Fruit fly (Drosophila melanogaster) whole organism, pupa: ENCODE results near the gene Chrac-14.

Experiments
- CG10348 ChIP-seq: fragments of 200-800 bp; sonication (Bioruptor generic); IDR thresholded peaks from 2 replicates; pipeline ENCODE4 v1.3.6; 2022; ENCODE audit warnings: missing biosample characterization, missing genetic modification characterization
- CG12605 ChIP-seq: fragments of 200-800 bp; sonication (Bioruptor generic); IDR thresholded peaks from 2 replicates; pipeline ENCODE4 v1.3.6; 2022; ENCODE audit warnings: missing biosample characterization, missing genetic modification characterization
- CG13204 ChIP-seq: fragments of 200-800 bp; sonication (Bioruptor generic); optimal IDR thresholded peaks from 2 replicates; lab custom pipeline; 2018; ENCODE audit warnings: missing biosample characterization, mild to moderate bottlenecking, missing genetic modification characterization, moderate library complexity
- CG14655 ChIP-seq: fragments of 200-800 bp; sonication (Bioruptor generic); optimal IDR thresholded peaks from 3 replicates; lab custom pipeline; 2017; ENCODE audit warnings: mild to moderate bottlenecking, missing biosample characterization, missing genetic modification reagents, missing genetic modification characterization
- CG15710 ChIP-seq: fragments of 200-800 bp; sonication (Bioruptor generic); optimal IDR thresholded peaks from 2 replicates; lab custom pipeline; 2018; ENCODE audit warnings: missing biosample characterization, mild to moderate bottlenecking, missing genetic modification characterization, moderate library complexity
- CG17806 ChIP-seq: fragments of 200-800 bp; sonication (Bioruptor generic); optimal IDR thresholded peaks from 2 replicates; lab custom pipeline; 2018; ENCODE audit warnings: missing biosample characterization, mild to moderate bottlenecking, missing genetic modification characterization, moderate library complexity
- CG32121 ChIP-seq: fragments of 200-800 bp; sonication (Bioruptor generic); IDR thresholded peaks from 2 replicates; pipeline ENCODE4 v1.3.6; 2022; ENCODE audit warnings: missing biosample characterization, missing genetic modification characterization
- CG34367 ChIP-seq: fragments of 200-800 bp; sonication (Bioruptor generic); optimal IDR thresholded peaks from 2 replicates; lab custom pipeline; 2018; ENCODE audit warnings: missing biosample characterization, mild to moderate bottlenecking, missing genetic modification characterization
- CG4496 ChIP-seq: fragments of 200-800 bp; sonication (Bioruptor generic); IDR thresholded peaks from 3 replicates; pipeline ENCODE4 v1.3.6; 2022; ENCODE audit warnings: missing biosample characterization, missing genetic modification characterization
- CG8159 ChIP-seq: fragments of 200-800 bp; sonication (Bioruptor generic); optimal IDR thresholded peaks from 3 replicates; lab custom pipeline; 2018; ENCODE audit warnings: missing biosample characterization, mild to moderate bottlenecking, missing genetic modification characterization, moderate library complexity
- CG8301 ChIP-seq: fragments of 200-800 bp; sonication (Bioruptor generic); optimal IDR thresholded peaks from 2 replicates; lab custom pipeline; 2018; ENCODE audit warnings: missing biosample characterization, mild to moderate bottlenecking, missing genetic modification characterization
- CG9948 ChIP-seq: fragments of 200-800 bp; sonication (Bioruptor generic); optimal IDR thresholded peaks from 2 replicates; lab custom pipeline; 2018; ENCODE audit warnings: missing biosample characterization, mild to moderate bottlenecking, missing genetic modification characterization, moderate library complexity
- D1 ChIP-seq: fragments of 200-800 bp; sonication (Bioruptor generic); optimal IDR thresholded peaks from 2 replicates; lab custom pipeline; 2018; ENCODE audit warnings: missing biosample characterization, mild to moderate bottlenecking, missing genetic modification characterization, moderate library complexity
- EcR ChIP-seq: fragments of 200-800 bp; sonication (Bioruptor generic); optimal IDR thresholded peaks from 3 replicates; lab custom pipeline; 2019; ENCODE audit warnings: missing biosample characterization, missing genetic modification characterization, mild to moderate bottlenecking, moderate library complexity, missing genetic modification reagents
- Ets98B ChIP-seq: fragments of 200-800 bp; sonication (Bioruptor generic); IDR thresholded peaks from 2 replicates; pipeline ENCODE4 v1.3.6; 2022; ENCODE audit warnings: missing biosample characterization, missing genetic modification characterization
- Pif1A ChIP-seq: fragments of 200-800 bp; sonication (Bioruptor generic); optimal IDR thresholded peaks from 3 replicates; lab custom pipeline; 2016; ENCODE audit warnings: missing biosample characterization, missing genetic modification characterization
- Pif1B ChIP-seq: fragments of 200-800 bp; sonication (Bioruptor generic); optimal IDR thresholded peaks from 3 replicates; lab custom pipeline; 2016; ENCODE audit warnings: missing biosample characterization, missing genetic modification characterization
- Snoo ChIP-seq: fragments of 200-800 bp; sonication (Bioruptor generic); optimal IDR thresholded peaks from 3 replicates; lab custom pipeline; 2017; ENCODE audit warnings: missing biosample characterization, mild to moderate bottlenecking, missing genetic modification characterization, inconsistent platforms
- fd96Ca ChIP-seq: fragments of 200-800 bp; sonication (Bioruptor generic); IDR thresholded peaks from 3 replicates; pipeline ENCODE4 v1.3.6; 2022; ENCODE audit warnings: missing biosample characterization, missing genetic modification characterization
- gl ChIP-seq: fragments of 200-800 bp; sonication (Bioruptor generic); optimal IDR thresholded peaks from 2 replicates; lab custom pipeline; 2018; ENCODE audit warnings: missing biosample characterization, mild to moderate bottlenecking, missing genetic modification characterization
- rn ChIP-seq: fragments of 200-800 bp; sonication (Bioruptor generic); IDR thresholded peaks from 2 replicates; pipeline ENCODE4 v1.3.6; 2022; ENCODE audit warnings: missing biosample characterization, missing genetic modification characterization

Chrac-14 gene

dm6 chr2L:8424090-8424470, 13.1 kb upstream of the Chrac-14 start:
- TF ChIP-seq CG8159 (tag; lab: Kevin White, UChicago) (no peak), EcR (GFP tag; lab: Kevin White, UChicago) (peak; percentile 78), CG34367 (tag; lab: Kevin White, UChicago) (no peak), Pif1B (GFP tag; lab: Kevin White, UChicago) (no peak), CG13204 (GFP tag; lab: Kevin White, UChicago) (peak; percentile 37), CG17806 (tag; lab: Kevin White, UChicago) (no peak), CG14655 (no peak), D1 (no peak), rn (no peak), gl (tag; lab: Kevin White, UChicago) (peak; percentile 42), Snoo (tag; lab: Kevin White, UChicago) (no peak)

- TF ChIP-seq D1 = no peak
- TF ChIP-seq CG34367 (tag; lab: Kevin White, UChicago) = no peak
- no peak for TF ChIP-seq Snoo (tag; lab: Kevin White, UChicago)
- TF ChIP-seq fd96Ca = no peak
- TF ChIP-seq CG15710 (tag; lab: Kevin White, UChicago) = no peak
- TF ChIP-seq CG32121 (GFP tag; lab: Robert Waterston, UW) = no peak
- no peak for TF ChIP-seq EcR (GFP tag; lab: Kevin White, UChicago)
These were observed 12.5 kb upstream of the Chrac-14 start for dm6 chr2L:8424662-8425208.

dm6 chr2L:8425212-8425611, 12.0 kb upstream of the Chrac-14 start:
- peak; percentile 72 for TF ChIP-seq EcR (GFP tag; lab: Kevin White, UChicago)
- TF ChIP-seq Snoo (tag; lab: Kevin White, UChicago) = no peak
- TF ChIP-seq CG8301 (tag; lab: Kevin White, UChicago) = no peak
- no peak for TF ChIP-seq CG15710 (tag; lab: Kevin White, UChicago)
- TF ChIP-seq CG13204 (GFP tag; lab: Kevin White, UChicago) = no peak

- TF ChIP-seq CG14655 = no peak
- TF ChIP-seq CG17806 (tag; lab: Kevin White, UChicago) = no peak
- TF ChIP-seq EcR (GFP tag; lab: Kevin White, UChicago) = no peak
- TF ChIP-seq gl (tag; lab: Kevin White, UChicago) = no peak
- no peak for TF ChIP-seq CG8301 (tag; lab: Kevin White, UChicago)
- TF ChIP-seq CG34367 (tag; lab: Kevin White, UChicago) = no peak
- no peak for TF ChIP-seq CG15710 (tag; lab: Kevin White, UChicago)
- TF ChIP-seq fd96Ca = no peak
- TF ChIP-seq CG12605 (GFP tag; lab: Robert Waterston, UW) = no peak
- TF ChIP-seq Pif1B (GFP tag; lab: Kevin White, UChicago) = no peak
- no peak for TF ChIP-seq rn
- TF ChIP-seq D1 = no peak
- TF ChIP-seq CG13204 (GFP tag; lab: Kevin White, UChicago) = no peak
- no peak for TF ChIP-seq CG8159 (tag; lab: Kevin White, UChicago)
These were observed 11.0 kb upstream of the Chrac-14 start for dm6 chr2L:8425962-8426759.

dm6 chr2L:8426801-8427200, 10.4 kb upstream of the Chrac-14 start:
- no peak for TF ChIP-seq Pif1A (GFP tag; lab: Kevin White, UChicago)
- no peak for TF ChIP-seq CG9948
- TF ChIP-seq CG14655 = no peak
- TF ChIP-seq CG12605 (GFP tag; lab: Robert Waterston, UW) = no peak
- TF ChIP-seq CG17806 (tag; lab: Kevin White, UChicago) = no peak
- no peak for TF ChIP-seq EcR (GFP tag; lab: Kevin White, UChicago)
- TF ChIP-seq CG10348 (GFP tag; lab: Robert Waterston, UW) = no peak
- TF ChIP-seq CG13204 (GFP tag; lab: Kevin White, UChicago) = no peak
- TF ChIP-seq CG8301 (tag; lab: Kevin White, UChicago) = no peak
- no peak for TF ChIP-seq gl (tag; lab: Kevin White, UChicago)
- TF ChIP-seq, all 21 proteins: peak for 0

dm6 chr2L:8432130-8432529, 5.1 kb upstream of the Chrac-14 start:
- TF ChIP-seq CG15710 (tag; lab: Kevin White, UChicago) (no peak), Pif1A (GFP tag; lab: Kevin White, UChicago) (no peak), Ets98B (GFP tag; lab: Robert Waterston, UW) (no peak), CG13204 (GFP tag; lab: Kevin White, UChicago) (no peak), fd96Ca (no peak), CG32121 (GFP tag; lab: Robert Waterston, UW) (no peak), CG14655 (no peak), CG9948 (no peak), CG8301 (tag; lab: Kevin White, UChicago) (no peak), CG17806 (tag; lab: Kevin White, UChicago) (no peak)

- TF ChIP-seq CG13204 (GFP tag; lab: Kevin White, UChicago) (no peak), CG4496 (no peak), CG32121 (GFP tag; lab: Robert Waterston, UW) (no peak), CG9948 (no peak), CG8301 (tag; lab: Kevin White, UChicago) (no peak), Pif1B (GFP tag; lab: Kevin White, UChicago) (no peak), Snoo (tag; lab: Kevin White, UChicago) (no peak), CG8159 (tag; lab: Kevin White, UChicago) (no peak), gl (tag; lab: Kevin White, UChicago) (no peak)
These were observed 3.7 kb upstream of the Chrac-14 start, which contains the start of gene grk for dm6 chr2L:8433512-8433911. Gene grk, minus strand, starts transcription at chr2L:8433598.
